Fruit fly (Drosophila melanogaster) S2 (cell line): ENCODE results near the gene Ork1.

ENCODE experiments used
- CG8478 ChIP-seq: fragments of >200 bp; optimal IDR thresholded peaks from 2 replicates; lab custom pipeline; 2018
- CTCF ChIP-seq, 2 experiments: fragments of >200 bp; optimal IDR thresholded peaks; 2 replicates each; lab custom pipeline; 2018

DNA sequence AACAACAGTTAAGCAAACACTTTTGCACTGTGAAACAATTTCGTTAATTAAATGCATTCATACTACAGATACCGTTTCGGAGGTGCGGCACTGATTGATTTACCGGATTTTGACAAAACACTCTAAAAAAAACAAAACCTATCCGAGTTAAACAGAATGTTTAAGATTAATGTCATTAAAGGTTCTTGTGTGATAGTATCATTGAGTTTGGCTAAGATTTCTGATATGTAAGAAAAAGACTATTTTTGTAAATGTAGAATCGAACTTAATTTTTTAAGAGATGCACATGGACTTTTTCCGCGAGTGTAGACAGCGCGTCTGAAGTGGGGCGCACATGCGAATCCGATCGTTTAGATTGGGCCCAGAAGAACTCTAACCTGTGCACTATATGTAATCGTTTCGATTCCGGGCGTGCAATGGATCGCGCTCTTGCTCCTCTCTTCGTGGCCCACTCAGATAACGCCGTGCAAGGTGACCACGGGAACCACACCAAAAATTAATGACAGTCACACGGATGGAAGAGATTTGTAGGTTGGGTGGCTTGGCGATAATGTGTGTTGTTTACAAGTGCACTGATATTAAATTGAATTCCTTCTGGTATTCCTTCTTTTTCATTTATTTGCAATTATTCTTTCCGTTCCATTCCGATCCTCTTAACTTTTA lies 964 bp downstream of the Ork1 start:
- no peak for TF ChIP-seq CG8478 (lab: Kevin White, UChicago)
- no peak for TF ChIP-seq CTCF (optimal IDR thresholded peaks at IDR 0.05; lab: Kevin White, UChicago)
